Worm (Caenorhabditis elegans): ENCODE data around the gene Y54G2A.76.
"Not testable (repeated sequence)": the region's sequence is repeated elsewhere in the genome, so short reads cannot be mapped to it uniquely, and the experiment has no call there.

Y54G2A.76 gene

DNA sequence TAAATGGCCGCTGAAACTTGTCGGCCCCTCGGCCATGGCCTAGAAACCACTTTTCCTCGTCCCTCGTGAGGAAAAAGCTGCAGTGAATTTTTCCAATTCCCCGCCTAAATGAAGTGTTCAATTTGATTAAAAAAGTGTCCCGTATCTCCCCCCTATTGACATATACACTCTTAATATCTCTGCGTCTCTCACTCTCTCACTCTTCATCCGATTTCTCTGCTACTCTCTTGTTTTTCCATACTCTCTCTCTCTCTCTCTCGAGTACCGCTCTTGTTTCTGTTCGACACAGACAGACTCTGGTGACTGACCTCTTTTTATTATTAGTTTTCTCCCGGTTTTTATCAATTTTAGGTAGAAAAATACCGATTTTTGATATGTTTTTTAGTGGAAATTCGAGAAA lies 24.2 kb upstream of the Y54G2A.76 start (continued):
- TF ChIP-seq mdl-1 (tag; optimal IDR thresholded peaks at IDR 0.05): no peak
- TF ChIP-seq dpl-1 (GFP tag; optimal IDR thresholded peaks at IDR 0.05): peak; percentile 37 to 45 (median 43)
- no peak for TF ChIP-seq snpc-4 (tag; optimal IDR thresholded peaks at IDR 0.05)
- TF ChIP-seq ces-1 (GFP tag; optimal IDR thresholded peaks at IDR 0.05): no peak
- peak; percentile 68 for TF ChIP-seq snu-23 (GFP tag; optimal IDR thresholded peaks at IDR 0.05)
- TF ChIP-seq ztf-4 (tag; optimal IDR thresholded peaks at IDR 0.05): no peak
- TF ChIP-seq fkh-4 (tag; optimal IDR thresholded peaks at IDR 0.05; ENCODE audit: borderline replicate concordance): no peak
- no peak for TF ChIP-seq mef-2 (tag; optimal IDR thresholded peaks at IDR 0.05)
- no peak for TF ChIP-seq ztf-11 (tag; optimal IDR thresholded peaks at IDR 0.05)
- no peak for TF ChIP-seq pqm-1 (tag; optimal IDR thresholded peaks at IDR 0.05)
- TF ChIP-seq hpl-2 (GFP tag; optimal IDR thresholded peaks at IDR 0.05): no peak
- TF ChIP-seq ceh-8 (GFP tag; optimal IDR thresholded peaks at IDR 0.05): no peak
- TF ChIP-seq efl-3 (GFP tag; optimal IDR thresholded peaks at IDR 0.05): no peak
- no peak for TF ChIP-seq zag-1 (tag; optimal IDR thresholded peaks at IDR 0.05)
- TF ChIP-seq isw-1 (GFP tag; IDR thresholded peaks at IDR 0.05): peak; percentile 27
- TF ChIP-seq lir-3 (tag; optimal IDR thresholded peaks at IDR 0.05; ENCODE audit: poor library complexity): no peak
- no peak for TF ChIP-seq alr-1 (tag; optimal IDR thresholded peaks at IDR 0.05; ENCODE audit: borderline replicate concordance)
- TF ChIP-seq unc-86 (tag; optimal IDR thresholded peaks at IDR 0.05): no peak
- TF ChIP-seq nhr-47 (tag; optimal IDR thresholded peaks at IDR 0.05): peak; percentile 54
- peak; percentile 68 for TF ChIP-seq nhr-71 (tag; optimal IDR thresholded peaks at IDR 0.05)
- no peak for TF ChIP-seq ama-1 (optimal IDR thresholded peaks at IDR 0.05)
- TF ChIP-seq unc-62 (GFP tag; optimal IDR thresholded peaks at IDR 0.05): no peak
- no peak for TF ChIP-seq elt-2 (tag; optimal IDR thresholded peaks at IDR 0.05)
- TF ChIP-seq Y116A8C.19 (tag; optimal IDR thresholded peaks at IDR 0.05; ENCODE audit: borderline replicate concordance): no peak
- no peak for TF ChIP-seq nhr-237 (tag; optimal IDR thresholded peaks at IDR 0.05)
- peak; percentile 46 to 57 for TF ChIP-seq lsy-2 (tag; optimal IDR thresholded peaks at IDR 0.05)
- no peak for TF ChIP-seq unc-30 (tag; optimal IDR thresholded peaks at IDR 0.05)
- TF ChIP-seq aha-1 (tag; optimal IDR thresholded peaks at IDR 0.05): no peak
- TF ChIP-seq tbx-2 (tag; optimal IDR thresholded peaks at IDR 0.05): peak; percentile 46
- no peak for TF ChIP-seq F16B12.6 (tag; optimal IDR thresholded peaks at IDR 0.05)
- TF ChIP-seq nhr-77 (tag; optimal IDR thresholded peaks at IDR 0.05): no peak
- TF ChIP-seq nhr-12 (tag; optimal IDR thresholded peaks at IDR 0.05): no peak
- TF ChIP-seq lin-39 (tag; optimal IDR thresholded peaks at IDR 0.05): no peak
- TF ChIP-seq nhr-20 (tag; optimal IDR thresholded peaks at IDR 0.05): peak; percentile 46
- TF ChIP-seq tlp-1 (tag; optimal IDR thresholded peaks at IDR 0.05): no peak
- TF ChIP-seq vab-15 (tag; optimal IDR thresholded peaks at IDR 0.05): no peak
- no peak for TF ChIP-seq sox-4 (tag; optimal IDR thresholded peaks at IDR 0.05)
- peak; percentile 15 for TF ChIP-seq dsc-1 (tag; optimal IDR thresholded peaks at IDR 0.05)
- TF ChIP-seq nhr-19 (GFP tag; conservative IDR thresholded peaks at IDR 0.05): no peak
- TF ChIP-seq skn-1 (tag; optimal IDR thresholded peaks at IDR 0.05): no peak
- no peak for TF ChIP-seq hlh-17 (GFP tag; optimal IDR thresholded peaks at IDR 0.05; ENCODE audit: borderline replicate concordance)
- TF ChIP-seq egl-27 (tag; optimal IDR thresholded peaks at IDR 0.05): no peak
- no peak for TF ChIP-seq fos-1 (tag; optimal IDR thresholded peaks at IDR 0.05)

ce11 chrIV:2788389-2788788 lies 20.8 kb upstream of the Y54G2A.76 start, which contains the start of gene atln-1:
atln-1 (plus strand) TSS chrIV:2788689.
- not testable (repeated sequence) for TF ChIP-seq ceh-63 (GFP tag; optimal IDR thresholded peaks at IDR 0.05); elt-3 (tag; optimal IDR thresholded peaks at IDR 0.05); isw-1 (GFP tag; IDR thresholded peaks at IDR 0.05)
